Worm (Caenorhabditis elegans): ENCODE results near the gene aagr-2.

- no peak for TF ChIP-seq nhr-237 (tag; optimal IDR thresholded peaks at IDR 0.05)
- peak; percentile 64 for TF ChIP-seq snpc-4 (tag; optimal IDR thresholded peaks at IDR 0.05)
- TF ChIP-seq F13H6.1 (tag; optimal IDR thresholded peaks at IDR 0.05) = peak; percentile 76
- TF ChIP-seq blmp-1 (tag; optimal IDR thresholded peaks at IDR 0.05; ENCODE audit: insufficient read depth) = no peak
- no peak for TF ChIP-seq skn-1 (tag; optimal IDR thresholded peaks at IDR 0.05)
- TF ChIP-seq nhr-23 (tag; optimal IDR thresholded peaks at IDR 0.05) = no peak
- TF ChIP-seq dmd-4 (tag; optimal IDR thresholded peaks at IDR 0.05) = no peak
- TF ChIP-seq fos-1 (tag; optimal IDR thresholded peaks at IDR 0.05) = peak; percentile 71
- TF ChIP-seq sma-9 (GFP tag; optimal IDR thresholded peaks at IDR 0.05) = peak; percentile 70
- TF ChIP-seq sma-9 (tag; optimal IDR thresholded peaks at IDR 0.05) = no peak
- peak; percentile 38 to 59 for TF ChIP-seq mdl-1 (tag; optimal IDR thresholded peaks at IDR 0.05)
- TF ChIP-seq elt-1 (tag; optimal IDR thresholded peaks at IDR 0.05) = no peak
Observed at ce11 chrII:4904277-4904676, 20.8 kb downstream of the aagr-2 start.
